Worm (Caenorhabditis elegans) whole organism, late embryonic: ENCODE results near the gene pfd-5.

Experiments used
- K02D7.2 ChIP-seq: sonication (generic microtip); optimal IDR thresholded peaks from 2 replicates; lab custom pipeline; 2017; ENCODE audit warnings: mild to moderate bottlenecking, missing genetic modification characterization, missing compliant biosample characterization
- K09A11.1 ChIP-seq: sonication (generic microtip); optimal IDR thresholded peaks from 2 replicates; lab custom pipeline; 2017; ENCODE audit warnings: antibody characterized with exemption, mild to moderate bottlenecking, missing genetic modification characterization, missing compliant biosample characterization; ENCODE audit not compliant: insufficient read depth
- ceh-2 ChIP-seq: sonication (generic microtip); optimal IDR thresholded peaks from 2 replicates; lab custom pipeline; 2016; ENCODE audit warnings: missing genotype, missing genetic modification characterization, missing compliant biosample characterization
- dve-1 ChIP-seq: sonication (generic microtip); optimal IDR thresholded peaks from 2 replicates; lab custom pipeline; 2017; ENCODE audit warnings: antibody characterized with exemption, mild to moderate bottlenecking, missing genetic modification characterization, missing compliant biosample characterization
- mec-3 ChIP-seq: sonication (generic microtip); optimal IDR thresholded peaks from 2 replicates; lab custom pipeline; 2016; ENCODE audit warnings: borderline replicate concordance, missing genetic modification characterization, missing compliant biosample characterization
- nhr-11 ChIP-seq: fragments of 150-350 bp; optimal IDR thresholded peaks from 2 replicates; lab custom pipeline; 2014; ENCODE audit warnings: missing biosample characterization, missing genetic modification characterization
- pag-3 ChIP-seq: sonication (generic microtip); optimal IDR thresholded peaks from 2 replicates; lab custom pipeline; 2016; ENCODE audit warnings: missing compliant biosample characterization, missing genetic modification characterization, borderline replicate concordance
- pha-4 ChIP-seq: fragments of 150-350 bp; optimal IDR thresholded peaks from 2 replicates; lab custom pipeline; 2018; ENCODE audit warnings: missing biosample characterization, missing genetic modification reagents, missing genetic modification characterization
- rnt-1 ChIP-seq: sonication (generic microtip); optimal IDR thresholded peaks from 2 replicates; lab custom pipeline; 2016; ENCODE audit warnings: missing genetic modification characterization, missing compliant biosample characterization

- no peak for TF ChIP-seq rnt-1 (tag; lab: Kevin White, UChicago)
- no peak for TF ChIP-seq mec-3 (tag; lab: Kevin White, UChicago)
- no peak for TF ChIP-seq pag-3 (tag; lab: Kevin White, UChicago)
- TF ChIP-seq ceh-2 (tag; lab: Kevin White, UChicago): no peak
- no peak for TF ChIP-seq pha-4 (tag; lab: Kevin White, UChicago)
- no peak for TF ChIP-seq nhr-11 (tag; lab: Kevin White, UChicago)
- no peak for TF ChIP-seq dve-1 (tag; lab: Kevin White, UChicago)
- no peak for TF ChIP-seq K02D7.2 (tag; lab: Kevin White, UChicago)
- no peak for TF ChIP-seq K09A11.1 (tag; lab: Kevin White, UChicago)
Observed at ce11 chrIII:7165816-7166229, 32.9 kb downstream of the pfd-5 start.
